Worm (Caenorhabditis elegans) whole organism, L4/young adult: ENCODE results near the gene srp-3.

Source experiments
- W03F9.2 ChIP-seq: fragments of 150-350 bp; optimal IDR thresholded peaks from 2 replicates; lab custom pipeline; 2014; ENCODE audit warnings: missing biosample characterization, missing genetic modification characterization
- dao-5 ChIP-seq: sonication (generic microtip); optimal IDR thresholded peaks from 2 replicates; lab custom pipeline; 2016; ENCODE audit warnings: missing genotype, missing genetic modification characterization, moderate library complexity, missing compliant biosample characterization
- him-1 ChIP-seq: sonication (generic microtip); optimal IDR thresholded peaks from 2 replicates; lab custom pipeline; 2016; ENCODE audit warnings: missing genotype, missing genetic modification reagents, missing genetic modification characterization, missing compliant biosample characterization

Gene srp-3

DNA sequence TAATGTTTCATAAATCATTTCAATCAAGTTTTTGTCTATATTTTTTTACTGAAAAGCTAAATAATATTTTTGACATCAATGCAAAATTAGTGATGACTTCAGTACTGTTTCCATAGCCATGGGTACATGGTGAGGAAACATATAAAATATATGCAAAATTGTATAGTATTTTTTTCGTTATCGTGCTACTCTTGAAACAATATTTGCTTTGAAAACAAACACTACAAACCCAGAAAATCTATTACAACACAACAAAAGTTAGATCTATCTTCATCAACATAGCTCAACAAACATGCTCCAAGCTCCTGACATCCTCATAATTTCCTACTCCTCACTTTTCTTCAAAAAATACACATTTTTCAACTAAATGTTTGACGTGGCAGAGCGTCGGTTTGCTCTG is at the start of gene srp-3:
srp-3 (plus strand) TSS at position 301 of the 400 bp plus-strand sequence.
- TF ChIP-seq W03F9.2 (tag; lab: Kevin White, UChicago): no peak

- TF ChIP-seq him-1 (no peak), W03F9.2 (tag; lab: Kevin White, UChicago) (no peak), dao-5 (tag; lab: Kevin White, UChicago) (no peak)
These were observed 45.7 kb upstream of the srp-3 start for ce11 chrV:1862954-1863353.

DNA sequence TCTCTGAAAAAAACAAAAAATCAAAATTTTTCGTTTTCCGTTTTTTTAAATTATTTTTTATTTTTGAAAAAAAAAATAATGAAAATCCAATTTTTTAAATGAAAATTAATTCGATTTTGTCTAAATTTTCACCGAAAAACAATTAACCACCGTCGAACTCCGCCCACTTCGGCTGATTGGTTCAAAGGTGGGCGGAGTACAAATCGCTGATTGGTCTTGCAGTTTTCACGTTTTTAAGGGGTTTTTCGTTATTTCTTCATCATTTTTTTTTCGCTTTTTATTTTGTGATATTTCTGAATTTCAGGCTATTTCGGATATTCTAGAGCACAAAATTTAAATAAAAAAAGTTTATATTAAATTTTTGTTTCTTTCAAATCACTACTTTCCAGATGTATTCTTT is 43.6 kb upstream of the srp-3 start:
- TF ChIP-seq him-1: no peak
- no peak for TF ChIP-seq W03F9.2 (tag; lab: Kevin White, UChicago)
- TF ChIP-seq dao-5 (tag; lab: Kevin White, UChicago): no peak

DNA sequence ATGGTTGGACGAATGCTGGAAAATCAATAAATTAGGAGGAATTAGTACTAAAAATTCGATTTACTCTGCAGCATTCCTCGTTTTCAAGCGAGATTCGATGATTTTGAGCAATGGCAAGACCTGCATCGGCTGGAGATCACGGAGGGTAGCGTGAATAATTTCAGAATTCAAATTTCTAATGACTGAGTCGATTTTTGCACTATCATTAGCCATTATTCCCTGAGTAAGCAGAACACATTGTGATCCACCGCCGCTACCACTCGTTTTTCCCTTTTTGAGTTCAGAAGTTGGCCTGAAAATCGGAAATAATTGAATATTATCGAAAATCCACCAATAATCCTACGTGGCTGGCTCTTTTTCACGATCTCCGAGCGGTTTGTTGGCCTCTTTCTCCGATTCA is 40.6 kb upstream of the srp-3 start:
- no peak for TF ChIP-seq him-1
- no peak for TF ChIP-seq dao-5 (tag; lab: Kevin White, UChicago)
- no peak for TF ChIP-seq W03F9.2 (tag; lab: Kevin White, UChicago)

DNA sequence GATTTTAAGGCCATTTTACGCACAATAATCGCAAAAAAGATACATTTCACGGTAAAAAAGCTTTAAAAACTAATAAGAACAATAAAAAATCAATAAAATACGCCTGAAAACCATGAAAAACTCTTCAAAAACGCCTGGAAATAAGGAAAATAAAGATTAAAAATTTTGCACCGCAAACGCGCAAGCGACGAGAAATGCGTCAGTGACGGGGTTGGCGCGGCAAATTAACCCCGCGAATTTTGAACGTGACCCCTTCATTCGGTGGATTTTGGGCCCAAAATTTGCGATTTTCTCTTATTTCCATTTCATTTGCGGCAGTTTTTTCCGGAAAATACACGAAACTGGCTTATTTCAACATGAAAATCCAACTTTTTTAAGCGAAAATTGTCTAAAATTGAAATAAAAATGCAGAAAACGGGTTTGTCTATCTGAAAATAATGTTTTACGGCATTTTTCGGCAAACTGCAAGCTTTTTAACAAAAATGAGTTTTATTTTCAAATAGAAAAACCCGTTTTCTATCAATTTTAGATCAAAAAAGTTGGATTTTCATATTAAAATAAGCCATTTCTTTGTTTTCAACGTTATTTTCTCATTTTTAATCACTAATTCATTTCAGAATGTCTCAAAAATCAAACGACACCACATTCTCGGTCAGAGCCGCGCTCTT is 39.9 kb upstream of the srp-3 start, which contains the start of gene knl-3:
knl-3 (plus strand) TSS at position 618 of the 668 bp plus-strand sequence.
- TF ChIP-seq him-1 (peak; percentile 83), dao-5 (tag; lab: Kevin White, UChicago) (no peak), W03F9.2 (tag; lab: Kevin White, UChicago) (peak; percentile 71)

- no peak for TF ChIP-seq W03F9.2 (tag; lab: Kevin White, UChicago)
- no peak for TF ChIP-seq dao-5 (tag; lab: Kevin White, UChicago)
- TF ChIP-seq him-1: no peak
These were observed 39.0 kb upstream of the srp-3 start, which contains the start of gene T10B5.3 for ce11 chrV:1869682-1870081. Gene T10B5.3 (minus strand): TSS chrV:1869782.

- TF ChIP-seq him-1: no peak
- TF ChIP-seq W03F9.2 (tag; lab: Kevin White, UChicago): no peak
- no peak for TF ChIP-seq dao-5 (tag; lab: Kevin White, UChicago)
These were observed 38.1 kb upstream of the srp-3 start for ce11 chrV:1870515-1870940.

ce11 chrV:1871768-1872296 is 36.8 kb upstream of the srp-3 start, which contains the start of the genes T10B5.4 and cct-7:
Gene T10B5.4 (minus strand): TSS chrV:1871807.
Gene cct-7 (plus strand): TSS chrV:1872246.
- TF ChIP-seq dao-5 (tag; lab: Kevin White, UChicago) (peak; percentile 26), him-1 (peak; percentile 89), W03F9.2 (tag; lab: Kevin White, UChicago) (peak; percentile 86)

DNA sequence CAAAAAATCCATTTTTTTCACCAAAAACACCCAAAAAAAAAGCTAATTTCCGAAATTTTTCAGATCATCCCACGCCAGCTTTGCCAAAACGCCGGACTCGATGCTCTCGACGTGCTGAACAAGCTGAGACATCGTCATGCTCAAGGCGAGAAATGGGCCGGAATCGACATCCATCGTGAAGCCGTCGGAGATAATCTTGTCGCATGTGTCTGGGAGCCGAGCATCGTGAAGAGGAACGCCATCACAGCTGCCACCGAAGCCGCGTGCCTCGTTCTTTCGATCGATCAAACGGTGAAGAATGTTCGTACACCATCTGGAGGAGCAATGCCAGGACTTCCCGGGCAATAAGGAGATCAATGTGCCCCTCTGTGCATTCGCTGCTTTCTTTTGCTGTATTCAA is 33.8 kb upstream of the srp-3 start:
- TF ChIP-seq W03F9.2 (tag; lab: Kevin White, UChicago): no peak
- no peak for TF ChIP-seq him-1
- no peak for TF ChIP-seq dao-5 (tag; lab: Kevin White, UChicago)

DNA sequence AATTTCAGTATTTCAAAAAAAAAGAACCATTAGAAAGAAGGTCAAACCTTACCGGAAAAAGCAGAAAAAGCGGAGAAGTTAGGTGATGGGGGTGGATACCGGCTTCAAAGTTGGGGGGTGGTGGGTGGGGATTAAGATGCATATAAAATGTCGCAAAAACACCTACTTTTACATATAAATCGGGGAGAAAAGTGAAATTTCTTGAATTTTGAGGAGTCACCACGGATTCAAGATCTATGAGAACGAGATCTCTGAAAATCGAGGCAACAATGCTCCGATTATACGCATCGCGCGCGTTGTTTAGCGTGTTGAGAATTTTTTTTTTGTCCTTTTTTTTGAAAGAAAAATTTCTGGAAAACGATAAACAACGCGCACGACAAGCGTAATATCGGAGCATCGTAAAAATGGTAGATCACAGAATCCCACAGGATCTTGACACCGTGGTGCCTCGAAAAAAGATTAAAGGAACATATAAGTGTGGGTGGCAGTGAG is 33.1 kb upstream of the srp-3 start:
- no peak for TF ChIP-seq dao-5 (tag; lab: Kevin White, UChicago)
- no peak for TF ChIP-seq W03F9.2 (tag; lab: Kevin White, UChicago)

DNA sequence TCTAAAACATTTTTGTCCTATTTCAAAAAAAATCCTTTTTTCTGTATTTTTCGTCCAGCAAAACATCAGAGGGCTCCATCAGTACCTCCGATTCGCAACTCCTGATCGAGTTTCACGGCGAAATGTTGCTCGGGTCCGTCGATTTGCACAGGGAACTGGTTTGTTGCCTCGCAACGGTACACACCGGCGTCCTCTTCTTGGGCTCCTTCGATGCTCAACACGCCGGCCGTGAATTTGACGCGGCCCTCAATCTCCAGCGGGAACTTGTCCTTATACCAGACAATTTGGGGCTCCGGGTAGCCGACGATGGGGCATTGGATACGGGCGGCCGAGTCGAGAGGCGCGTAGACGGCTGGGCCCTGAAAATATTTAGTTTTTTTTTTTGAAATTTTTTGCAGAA is 30.6 kb upstream of the srp-3 start:
- no peak for TF ChIP-seq W03F9.2 (tag; lab: Kevin White, UChicago)
- no peak for TF ChIP-seq him-1
- no peak for TF ChIP-seq dao-5 (tag; lab: Kevin White, UChicago)

DNA sequence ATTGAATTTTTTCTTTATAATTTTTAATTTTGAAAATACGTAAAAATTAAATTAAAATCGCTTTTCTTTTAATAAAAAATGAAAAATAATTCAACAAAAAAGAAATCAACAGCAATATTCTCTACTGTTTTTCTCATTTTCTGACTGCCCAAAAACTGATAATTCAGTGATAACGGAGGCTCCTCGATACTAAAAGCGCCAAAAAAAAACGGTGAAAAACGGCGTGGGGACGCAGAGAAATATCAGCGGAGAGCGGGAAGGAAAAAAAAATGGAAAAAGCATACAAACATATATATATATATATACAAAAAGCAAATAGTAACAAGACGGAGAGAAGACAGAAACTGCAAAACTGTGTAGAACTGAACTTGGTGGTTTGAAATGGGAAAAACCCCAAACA is 25.5 kb upstream of the srp-3 start:
- TF ChIP-seq dao-5 (tag; lab: Kevin White, UChicago) (no peak), him-1 (no peak), W03F9.2 (tag; lab: Kevin White, UChicago) (no peak)

ce11 chrV:1886997-1887396 is 21.6 kb upstream of the srp-3 start:
- TF ChIP-seq him-1 (no peak), W03F9.2 (tag; lab: Kevin White, UChicago) (no peak), dao-5 (tag; lab: Kevin White, UChicago) (no peak)

ce11 chrV:1888299-1888698 is 20.3 kb upstream of the srp-3 start:
- TF ChIP-seq W03F9.2 (tag; lab: Kevin White, UChicago): no peak

DNA sequence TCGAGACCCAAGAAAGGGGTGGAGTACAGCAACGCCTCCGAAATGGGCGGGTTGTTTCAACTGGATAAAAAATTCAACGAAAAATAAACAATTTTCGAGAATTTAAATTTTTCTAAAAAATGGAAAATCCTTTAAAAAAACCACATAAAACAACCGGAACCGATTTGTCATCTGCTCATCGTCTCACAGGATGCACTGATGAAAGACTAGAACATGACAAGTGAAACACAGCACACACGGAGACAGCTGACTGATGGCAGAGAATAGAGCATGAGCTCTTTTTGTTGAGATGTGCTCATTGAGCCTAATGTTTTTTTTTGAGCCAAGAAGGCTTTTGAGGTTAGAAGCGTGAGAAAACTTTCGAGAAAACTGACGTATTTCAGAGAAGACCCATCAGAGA is 18.6 kb upstream of the srp-3 start:
- TF ChIP-seq him-1: no peak
- no peak for TF ChIP-seq dao-5 (tag; lab: Kevin White, UChicago)
- TF ChIP-seq W03F9.2 (tag; lab: Kevin White, UChicago): no peak
